Fruit fly (Drosophila melanogaster) whole organism, embryonic: Measurements from ENCODE around the gene CG42263.

Experiments
- Antp ChIP-seq: fragments of 200-800 bp; sonication (Bioruptor generic); optimal IDR thresholded peaks from 3 replicates; lab custom pipeline; 2016; ENCODE audit warnings: missing biosample characterization, missing genetic modification characterization
- Bteb2 ChIP-seq: fragments of 200-800 bp; sonication (Bioruptor generic); optimal IDR thresholded peaks from 2 replicates; lab custom pipeline; 2016; ENCODE audit warnings: missing biosample characterization, missing genetic modification characterization
- CG10274 ChIP-seq: fragments of 200-800 bp; sonication (Bioruptor generic); optimal IDR thresholded peaks from 3 replicates; lab custom pipeline; 2017; ENCODE audit warnings: missing biosample characterization, mild to moderate bottlenecking, missing genetic modification characterization
- CG10959 ChIP-seq: fragments of 200-800 bp; sonication (Bioruptor generic); IDR thresholded peaks from 2 replicates; pipeline ENCODE4 v1.3.6; 2022; ENCODE audit warnings: missing biosample characterization, missing genetic modification characterization
- CG11085 ChIP-seq: fragments of 200-800 bp; sonication (Bioruptor generic); IDR thresholded peaks from 2 replicates; pipeline ENCODE4 v1.3.6; 2022; ENCODE audit warnings: missing biosample characterization, missing genetic modification characterization
- CG12071 ChIP-seq: fragments of 200-800 bp; sonication (Bioruptor generic); optimal IDR thresholded peaks from 3 replicates; lab custom pipeline; 2018; ENCODE audit warnings: missing biosample characterization, mild to moderate bottlenecking, missing genetic modification characterization
- CG14050 ChIP-seq: fragments of 200-800 bp; sonication (Bioruptor generic); IDR thresholded peaks from 3 replicates; pipeline ENCODE4 v1.3.6; 2022; ENCODE audit warnings: missing biosample characterization, missing genetic modification characterization
- CG14441 ChIP-seq: fragments of 200-800 bp; sonication (Bioruptor generic); IDR thresholded peaks from 2 replicates; pipeline ENCODE4 v1.3.6; 2022; ENCODE audit warnings: missing biosample characterization, missing genetic modification characterization
- CG1792 ChIP-seq: fragments of 200-800 bp; sonication (Bioruptor generic); optimal IDR thresholded peaks from 2 replicates; lab custom pipeline; 2016; ENCODE audit warnings: missing biosample characterization, missing genetic modification characterization
- CG18619 ChIP-seq: fragments of 200-800 bp; sonication (Bioruptor generic); optimal IDR thresholded peaks from 3 replicates; lab custom pipeline; 2017; ENCODE audit warnings: missing biosample characterization, mild to moderate bottlenecking, missing genetic modification characterization
- CG18764 ChIP-seq: fragments of 200-800 bp; sonication (Bioruptor generic); optimal IDR thresholded peaks from 3 replicates; lab custom pipeline; 2016; ENCODE audit warnings: missing biosample characterization, missing genetic modification characterization
- CG32767 ChIP-seq: fragments of 200-800 bp; sonication (Bioruptor generic); IDR thresholded peaks from 2 replicates; pipeline ENCODE4 v1.3.6; 2022; ENCODE audit warnings: missing biosample characterization, missing genetic modification characterization
- CG5245 ChIP-seq: fragments of 200-800 bp; sonication (Bioruptor generic); optimal IDR thresholded peaks from 3 replicates; lab custom pipeline; 2016; ENCODE audit warnings: missing biosample characterization, missing genetic modification characterization
- CG6254 ChIP-seq: fragments of 200-800 bp; sonication (Bioruptor generic); optimal IDR thresholded peaks from 3 replicates; lab custom pipeline; 2017; ENCODE audit warnings: mild to moderate bottlenecking, missing biosample characterization, missing genetic modification reagents, missing genetic modification characterization
- CG6854 ChIP-seq: fragments of 200-800 bp; sonication (Bioruptor generic); optimal IDR thresholded peaks from 3 replicates; lab custom pipeline; 2017; ENCODE audit warnings: missing biosample characterization, mild to moderate bottlenecking, missing genetic modification characterization
- CG7271 ChIP-seq: fragments of 200-800 bp; sonication (Bioruptor generic); optimal IDR thresholded peaks from 2 replicates; lab custom pipeline; 2018; ENCODE audit warnings: missing biosample characterization, mild to moderate bottlenecking, missing genetic modification characterization, moderate library complexity
- CG8281 ChIP-seq: fragments of 200-800 bp; sonication (Bioruptor generic); optimal IDR thresholded peaks from 2 replicates; lab custom pipeline; 2018; ENCODE audit warnings: missing biosample characterization, mild to moderate bottlenecking, missing genetic modification characterization, moderate library complexity
- CG9609 ChIP-seq: fragments of 200-800 bp; sonication (Bioruptor generic); optimal IDR thresholded peaks from 3 replicates; lab custom pipeline; 2016; ENCODE audit warnings: missing biosample characterization, missing genetic modification characterization
- CTCF ChIP-seq: fragments of 200-800 bp; sonication (Bioruptor generic); optimal IDR thresholded peaks from 2 replicates; lab custom pipeline; 2017; ENCODE audit warnings: missing biosample characterization, mild to moderate bottlenecking, missing genetic modification characterization, moderate library complexity
- CrebB ChIP-seq: fragments of 200-800 bp; sonication (Bioruptor generic); optimal IDR thresholded peaks from 3 replicates; lab custom pipeline; 2018; ENCODE audit warnings: missing biosample characterization, mild to moderate bottlenecking, missing genetic modification characterization
- Dref ChIP-seq: fragments of 200-800 bp; sonication (Bioruptor generic); IDR thresholded peaks from 2 replicates; pipeline ENCODE4 v1.3.6; 2022; ENCODE audit warnings: missing biosample characterization, missing genetic modification characterization
- Drgx ChIP-seq: fragments of 200-800 bp; sonication (Bioruptor generic); IDR thresholded peaks from 2 replicates; pipeline ENCODE4 v1.3.6; 2022; ENCODE audit warnings: missing biosample characterization, missing genetic modification characterization
- Elba2 ChIP-seq: fragments of 200-800 bp; sonication (Bioruptor generic); optimal IDR thresholded peaks from 3 replicates; lab custom pipeline; 2016; ENCODE audit warnings: missing biosample characterization, missing genetic modification characterization
- Ets97D ChIP-seq: fragments of 200-800 bp; sonication (Bioruptor generic); optimal IDR thresholded peaks from 3 replicates; lab custom pipeline; 2016; ENCODE audit warnings: missing biosample characterization, missing genetic modification characterization
- Fer1 ChIP-seq: fragments of 200-800 bp; sonication (Bioruptor generic); optimal IDR thresholded peaks from 2 replicates; lab custom pipeline; 2017; ENCODE audit warnings: missing biosample characterization, mild to moderate bottlenecking, missing genetic modification characterization
- Hsf ChIP-seq: fragments of 200-800 bp; sonication (Bioruptor generic); optimal IDR thresholded peaks from 3 replicates; lab custom pipeline; 2016; ENCODE audit warnings: missing biosample characterization, missing genetic modification characterization
- Kr ChIP-seq: fragments of 200-800 bp; sonication (Bioruptor generic); optimal IDR thresholded peaks from 2 replicates; lab custom pipeline; 2017; ENCODE audit warnings: missing biosample characterization, mild to moderate bottlenecking, missing genetic modification characterization
- Med ChIP-seq: fragments of 200-800 bp; sonication (Bioruptor generic); peaks from one replicate; lab custom pipeline; 2016; ENCODE audit warnings: missing biosample characterization, missing genetic modification characterization, mild to moderate bottlenecking, inconsistent platforms, moderate library complexity
- Nf-YA ChIP-seq: fragments of 200-800 bp; sonication (Bioruptor generic); IDR thresholded peaks from 2 replicates; pipeline ENCODE4 v1.3.6; 2022; ENCODE audit warnings: missing biosample characterization, missing genetic modification characterization
- PHDP ChIP-seq: fragments of 200-800 bp; sonication (Bioruptor generic); optimal IDR thresholded peaks from 3 replicates; lab custom pipeline; 2018; ENCODE audit warnings: missing biosample characterization, mild to moderate bottlenecking, missing genetic modification characterization, moderate library complexity
- Rfx ChIP-seq: fragments of 200-800 bp; sonication (Bioruptor generic); IDR thresholded peaks from 2 replicates; pipeline ENCODE4 v1.3.6; 2022; ENCODE audit warnings: missing biosample characterization, missing genetic modification characterization
- Ssrp ChIP-seq: fragments of 200-800 bp; sonication (Bioruptor generic); optimal IDR thresholded peaks from 2 replicates; lab custom pipeline; 2018; ENCODE audit warnings: missing biosample characterization, mild to moderate bottlenecking, missing genetic modification characterization, moderate library complexity
- Trl ChIP-seq, 3 experiments: fragments of >200 bp in 2 of 3; fragments of 200-800 bp in 1 of 3; sonication (Bioruptor generic) in 1 of 3; optimal IDR thresholded peaks; 2 replicates in 1 of 3; 3 replicates in 2 of 3; lab custom pipeline; 2016 to 2017; ENCODE audit warnings: missing biosample characterization in 1 of 3, missing genetic modification characterization in 1 of 3
- abd-A ChIP-seq: fragments of 200-800 bp; sonication (Bioruptor generic); optimal IDR thresholded peaks from 3 replicates; lab custom pipeline; 2019; ENCODE audit warnings: missing biosample characterization, mild to moderate bottlenecking, missing genetic modification characterization, moderate library complexity
- cato ChIP-seq: fragments of 200-800 bp; sonication (Bioruptor generic); optimal IDR thresholded peaks from 2 replicates; lab custom pipeline; 2016; ENCODE audit warnings: missing biosample characterization, missing genetic modification characterization, borderline replicate concordance
- ci ChIP-seq: fragments of 200-800 bp; sonication (Bioruptor generic); IDR thresholded peaks from 3 replicates; pipeline ENCODE4 v1.3.6; 2022; ENCODE audit warnings: missing biosample characterization, missing genetic modification characterization
- gce ChIP-seq: fragments of 200-800 bp; sonication (Bioruptor generic); IDR thresholded peaks from 3 replicates; pipeline ENCODE4 v1.3.6; 2022; ENCODE audit warnings: missing biosample characterization, missing genetic modification characterization
- grau ChIP-seq: fragments of 200-800 bp; optimal IDR thresholded peaks from 3 replicates; lab custom pipeline; 2019; ENCODE audit warnings: missing biosample characterization, mild to moderate bottlenecking, missing genetic modification characterization, moderate library complexity
- kah ChIP-seq: fragments of 200-800 bp; sonication (Bioruptor generic); optimal IDR thresholded peaks from 2 replicates; lab custom pipeline; 2018; ENCODE audit warnings: missing biosample characterization, mild to moderate bottlenecking, missing genetic modification characterization
- kay ChIP-seq: fragments of 200-800 bp; sonication (Bioruptor generic); optimal IDR thresholded peaks from 2 replicates; lab custom pipeline; 2016; ENCODE audit warnings: missing biosample characterization, missing genetic modification characterization
- lov ChIP-seq, 2 experiments: fragments of 200-800 bp in 1 of 2; fragments of >200 bp in 1 of 2; sonication (Bioruptor generic) in 1 of 2; IDR thresholded peaks in 1 of 2; optimal IDR thresholded peaks in 1 of 2; 2 replicates in 1 of 2; 3 replicates in 1 of 2; pipeline versions ENCODE4 v1.3.6 to Lab custom; 2017 to 2022; ENCODE audit warnings: missing biosample characterization in 1 of 2, missing genetic modification characterization in 1 of 2
- maf-S ChIP-seq: fragments of 200-800 bp; sonication (Bioruptor generic); optimal IDR thresholded peaks from 2 replicates; lab custom pipeline; 2016; ENCODE audit warnings: missing biosample characterization, missing genetic modification characterization
- odd ChIP-seq: fragments of 200-800 bp; sonication (Bioruptor generic); optimal IDR thresholded peaks from 2 replicates; lab custom pipeline; 2017; ENCODE audit warnings: missing biosample characterization, mild to moderate bottlenecking, missing genetic modification characterization
- prd ChIP-seq, 3 experiments: fragments of >200 bp in 2 of 3; fragments of 200-800 bp in 1 of 3; sonication (Bioruptor generic) in 1 of 3; optimal IDR thresholded peaks in 2 of 3; IDR thresholded peaks in 1 of 3; 2 replicates in 2 of 3; 3 replicates in 1 of 3; pipeline versions ENCODE4 v1.3.6 to Lab custom; 2017 to 2022; ENCODE audit warnings: missing biosample characterization in 1 of 3, missing genetic modification characterization in 1 of 3
- pum ChIP-seq: fragments of 200-800 bp; sonication (Bioruptor generic); optimal IDR thresholded peaks from 2 replicates; lab custom pipeline; 2016; ENCODE audit warnings: missing biosample characterization, missing genetic modification characterization
- schlank ChIP-seq: fragments of 200-800 bp; sonication (Bioruptor generic); optimal IDR thresholded peaks from 2 replicates; lab custom pipeline; 2018; ENCODE audit warnings: missing biosample characterization, mild to moderate bottlenecking, missing genetic modification characterization
- shn ChIP-seq: fragments of 200-800 bp; sonication (Bioruptor generic); optimal IDR thresholded peaks from 3 replicates; lab custom pipeline; 2016; ENCODE audit warnings: missing biosample characterization, missing genetic modification characterization
- slbo ChIP-seq: fragments of 200-800 bp; sonication (Bioruptor generic); IDR thresholded peaks from 2 replicates; pipeline ENCODE4 v1.3.6; 2022; ENCODE audit warnings: missing biosample characterization, missing genetic modification characterization
- sug ChIP-seq: fragments of 200-800 bp; optimal IDR thresholded peaks from 2 replicates; lab custom pipeline; 2019; ENCODE audit warnings: missing biosample characterization, mild to moderate bottlenecking, missing genetic modification characterization, moderate library complexity
- tna ChIP-seq: fragments of 200-800 bp; sonication (Bioruptor generic); IDR thresholded peaks from 2 replicates; pipeline ENCODE4 v1.3.6; 2022; ENCODE audit warnings: missing biosample characterization, missing genetic modification characterization; ENCODE audit not compliant: partially characterized antibody
- vnd ChIP-seq: fragments of 200-800 bp; sonication (Bioruptor generic); IDR thresholded peaks from 3 replicates; pipeline ENCODE4 v1.3.6; 2022; ENCODE audit warnings: missing biosample characterization, missing genetic modification characterization; ENCODE audit not compliant: partially characterized antibody

The CG42263 gene

dm6 chr3L:19932917-19933316 is 22.7 kb downstream of the CG42263 start (continued):
- TF ChIP-seq CG10274 (GFP tag; lab: Kevin White, UChicago) (no peak), lov (optimal IDR thresholded peaks at IDR 0.05; lab: Kevin White, UChicago) (no peak), lov (GFP tag; IDR thresholded peaks at IDR 0.05; lab: Robert Waterston, UW) (no peak), CG9609 (GFP tag; lab: Kevin White, UChicago) (no peak), CG8281 (tag; lab: Kevin White, UChicago) (peak; percentile 25), CG11085 (GFP tag; lab: Robert Waterston, UW) (no peak), maf-S (GFP tag; lab: Kevin White, UChicago) (no peak), Elba2 (GFP tag; lab: Kevin White, UChicago) (no peak), Ets97D (GFP tag; lab: Kevin White, UChicago) (no peak), grau (peak; percentile 23), slbo (GFP tag; lab: Robert Waterston, UW) (no peak), CTCF (peak; percentile 18), CG7271 (tag; lab: Kevin White, UChicago) (no peak), Drgx (GFP tag; lab: Robert Waterston, UW) (0 out of 2 replicates have a peak, but pooled peaks have one; percentile 16), CG5245 (GFP tag; lab: Kevin White, UChicago) (no peak), Nf-YA (GFP tag; lab: Robert Waterston, UW) (peak; percentile 49; the same call in 1 of the 2 replicates), CG10959 (GFP tag; lab: Robert Waterston, UW) (no peak), CG12071 (GFP tag; lab: Kevin White, UChicago) (peak; percentile 85), kay (GFP tag; lab: Kevin White, UChicago) (peak; percentile 80), shn (GFP tag; lab: Kevin White, UChicago) (no peak), Kr (GFP tag; lab: Kevin White, UChicago) (no peak), Hsf (GFP tag; lab: Kevin White, UChicago) (no peak), kah (peak; percentile 29), vnd (GFP tag; lab: Robert Waterston, UW) (no peak), CrebB (peak; percentile 64), gce (GFP tag; lab: Robert Waterston, UW) (no peak), CG18764 (peak; percentile 19), CG6254 (GFP tag; lab: Kevin White, UChicago) (peak; percentile 52), CG1792 (GFP tag; lab: Kevin White, UChicago) (no peak), prd (optimal IDR thresholded peaks at IDR 0.05; lab: Kevin White, UChicago) (no peak), prd (GFP tag; IDR thresholded peaks at IDR 0.05; lab: Robert Waterston, UW) (no peak), CG14050 (GFP tag; lab: Robert Waterston, UW) (no peak), CG6854 (GFP tag; lab: Kevin White, UChicago) (peak; percentile 23), Bteb2 (GFP tag; lab: Kevin White, UChicago) (no peak), Trl (optimal IDR thresholded peaks at IDR 0.05; lab: Kevin White, UChicago) (peak; percentile 25 to 45), Trl (GFP tag; optimal IDR thresholded peaks at IDR 0.05; lab: Kevin White, UChicago) (peak; percentile 11), cato (GFP tag; lab: Kevin White, UChicago) (no peak), CG18619 (GFP tag; lab: Kevin White, UChicago) (peak; percentile 11), Med (peak; percentile 89), Ssrp (no peak), Dref (GFP tag; lab: Robert Waterston, UW) (no peak), CG32767 (GFP tag; lab: Robert Waterston, UW) (no peak), pum (GFP tag; lab: Kevin White, UChicago) (no peak), ci (GFP tag; lab: Robert Waterston, UW) (peak; percentile 71; the same call in 2 of the 3 replicates), PHDP (tag; lab: Kevin White, UChicago) (peak; percentile 60), Antp (GFP tag; lab: Kevin White, UChicago) (peak; percentile 17), sug (tag; lab: Kevin White, UChicago) (peak; percentile 79), abd-A (tag; lab: Kevin White, UChicago) (no peak), CG14441 (0 out of 2 replicates have a peak, but pooled peaks have one; percentile 21), odd (peak; percentile 44), tna (GFP tag; lab: Robert Waterston, UW) (no peak), schlank (tag; lab: Kevin White, UChicago) (peak; percentile 45), Rfx (GFP tag; lab: Robert Waterston, UW) (peak; percentile 47; the same call in 1 of the 2 replicates), Fer1 (GFP tag; lab: Kevin White, UChicago) (peak; percentile 76)
